Fruit fly (Drosophila melanogaster) whole organism, embryonic: ENCODE results near the gene eco.

Source experiments
- ATbp ChIP-seq: fragments of 200-800 bp; sonication (Bioruptor generic); optimal IDR thresholded peaks from 2 replicates; lab custom pipeline; 2017; ENCODE audit warnings: missing biosample characterization, mild to moderate bottlenecking, missing genetic modification characterization, missing genetic modification reagents
- CG13424 ChIP-seq: fragments of 200-800 bp; sonication (Bioruptor generic); optimal IDR thresholded peaks from 2 replicates; lab custom pipeline; 2019; ENCODE audit warnings: missing biosample characterization, mild to moderate bottlenecking, missing genetic modification characterization, moderate library complexity
- CG13624 ChIP-seq: fragments of 200-800 bp; sonication (Bioruptor generic); optimal IDR thresholded peaks from 2 replicates; lab custom pipeline; 2016; ENCODE audit warnings: missing biosample characterization, missing genetic modification characterization
- CG15011 ChIP-seq: fragments of 200-800 bp; sonication (Bioruptor generic); optimal IDR thresholded peaks from 3 replicates; lab custom pipeline; 2018; ENCODE audit warnings: missing biosample characterization, mild to moderate bottlenecking, missing genetic modification characterization
- CG1603 ChIP-seq: fragments of 200-800 bp; sonication (Bioruptor generic); optimal IDR thresholded peaks from 2 replicates; lab custom pipeline; 2019; ENCODE audit warnings: missing biosample characterization, mild to moderate bottlenecking, missing genetic modification characterization, moderate library complexity
- CG17385 ChIP-seq: fragments of 200-800 bp; sonication (Bioruptor generic); optimal IDR thresholded peaks from 3 replicates; lab custom pipeline; 2018; ENCODE audit warnings: missing biosample characterization, mild to moderate bottlenecking, missing genetic modification characterization
- CG17612 ChIP-seq: fragments of 200-800 bp; sonication (Bioruptor generic); IDR thresholded peaks from 2 replicates; pipeline ENCODE4 v1.3.6; 2022; ENCODE audit warnings: missing biosample characterization, missing genetic modification characterization
- CG1832 ChIP-seq: fragments of 200-800 bp; sonication (Bioruptor generic); optimal IDR thresholded peaks from 2 replicates; lab custom pipeline; 2017; ENCODE audit warnings: missing biosample characterization, mild to moderate bottlenecking, missing genetic modification characterization, inconsistent platforms
- CG18476 ChIP-seq: fragments of 200-800 bp; sonication (Bioruptor generic); optimal IDR thresholded peaks from 2 replicates; lab custom pipeline; 2016; ENCODE audit warnings: missing biosample characterization, mild to moderate bottlenecking, missing genetic modification characterization
- CG2120 ChIP-seq: fragments of 200-800 bp; sonication (Bioruptor generic); optimal IDR thresholded peaks from 3 replicates; lab custom pipeline; 2016; ENCODE audit warnings: missing biosample characterization, missing genetic modification characterization
- CG2199 ChIP-seq: fragments of 200-800 bp; sonication (Bioruptor generic); IDR thresholded peaks from 3 replicates; pipeline ENCODE4 v1.3.6; 2022; ENCODE audit warnings: missing biosample characterization, missing genetic modification characterization
- CG3163 ChIP-seq: fragments of 200-800 bp; sonication (Bioruptor generic); optimal IDR thresholded peaks from 3 replicates; lab custom pipeline; 2016; ENCODE audit warnings: missing biosample characterization, missing genetic modification characterization
- CG32767 ChIP-seq: fragments of 200-800 bp; sonication (Bioruptor generic); IDR thresholded peaks from 2 replicates; pipeline ENCODE4 v1.3.6; 2022; ENCODE audit warnings: missing biosample characterization, missing genetic modification characterization
- CG34376 ChIP-seq: fragments of 200-800 bp; sonication (Bioruptor generic); optimal IDR thresholded peaks from 2 replicates; lab custom pipeline; 2018; ENCODE audit warnings: missing biosample characterization, mild to moderate bottlenecking, missing genetic modification characterization
- CG4424 ChIP-seq: fragments of 200-800 bp; sonication (Bioruptor generic); optimal IDR thresholded peaks from 3 replicates; lab custom pipeline; 2016; ENCODE audit warnings: missing biosample characterization, missing genetic modification characterization
- CG7556 ChIP-seq: fragments of 200-800 bp; sonication (Bioruptor generic); optimal IDR thresholded peaks from 2 replicates; lab custom pipeline; 2017; ENCODE audit warnings: missing biosample characterization, mild to moderate bottlenecking, missing genetic modification characterization
- CG7745 ChIP-seq: fragments of 200-800 bp; sonication (Bioruptor generic); optimal IDR thresholded peaks from 2 replicates; lab custom pipeline; 2018; ENCODE audit warnings: missing biosample characterization, mild to moderate bottlenecking, missing genetic modification characterization, moderate library complexity
- CG7963 ChIP-seq: fragments of 200-800 bp; sonication (Bioruptor generic); IDR thresholded peaks from 3 replicates; pipeline ENCODE4 v1.3.6; 2022; ENCODE audit warnings: missing biosample characterization, missing genetic modification characterization; ENCODE audit not compliant: partially characterized antibody
- CG9437 ChIP-seq: fragments of 200-800 bp; sonication (Bioruptor generic); optimal IDR thresholded peaks from 2 replicates; lab custom pipeline; 2018; ENCODE audit warnings: missing biosample characterization, mild to moderate bottlenecking, missing genetic modification characterization
- Chrac-16 ChIP-seq: fragments of 200-800 bp; sonication (Bioruptor generic); optimal IDR thresholded peaks from 3 replicates; lab custom pipeline; 2016; ENCODE audit warnings: missing biosample characterization, missing genetic modification characterization
- Deaf1 ChIP-seq: fragments of 200-800 bp; optimal IDR thresholded peaks from 3 replicates; lab custom pipeline; 2019; ENCODE audit warnings: missing biosample characterization, mild to moderate bottlenecking, missing genetic modification characterization, moderate library complexity
- Dp ChIP-seq: fragments of 200-800 bp; sonication (Bioruptor generic); optimal IDR thresholded peaks from 2 replicates; lab custom pipeline; 2018; ENCODE audit warnings: missing biosample characterization, mild to moderate bottlenecking, missing genetic modification characterization, moderate library complexity
- Dref ChIP-seq: fragments of 200-800 bp; sonication (Bioruptor generic); IDR thresholded peaks from 2 replicates; pipeline ENCODE4 v1.3.6; 2022; ENCODE audit warnings: missing biosample characterization, missing genetic modification characterization
- Hey ChIP-seq: fragments of 200-800 bp; sonication (Bioruptor generic); optimal IDR thresholded peaks from 3 replicates; lab custom pipeline; 2018; ENCODE audit warnings: missing biosample characterization, mild to moderate bottlenecking, missing genetic modification characterization
- Hsf ChIP-seq: fragments of 200-800 bp; sonication (Bioruptor generic); optimal IDR thresholded peaks from 3 replicates; lab custom pipeline; 2016; ENCODE audit warnings: missing biosample characterization, missing genetic modification characterization
- Tbp ChIP-seq: fragments of >200 bp; optimal IDR thresholded peaks from 2 replicates; lab custom pipeline; 2018; ENCODE audit warnings: missing biosample characterization, missing genetic modification characterization
- ash1 ChIP-seq: fragments of 200-800 bp; sonication (Bioruptor generic); optimal IDR thresholded peaks from 2 replicates; lab custom pipeline; 2018; ENCODE audit warnings: missing biosample characterization, mild to moderate bottlenecking, missing genetic modification characterization
- ato ChIP-seq: fragments of 200-800 bp; sonication (Bioruptor generic); IDR thresholded peaks from 2 replicates; pipeline ENCODE4 v1.3.6; 2022; ENCODE audit warnings: missing biosample characterization, missing genetic modification characterization; ENCODE audit not compliant: partially characterized antibody
- caup ChIP-seq: fragments of 200-800 bp; sonication (Bioruptor generic); optimal IDR thresholded peaks from 3 replicates; lab custom pipeline; 2017; ENCODE audit warnings: missing biosample characterization, mild to moderate bottlenecking, missing genetic modification characterization, moderate library complexity; ENCODE audit not compliant: severe bottlenecking
- croc ChIP-seq: fragments of 200-800 bp; sonication (Bioruptor generic); conservative IDR thresholded peaks from 3 replicates; pipeline ENCODE4 v1.3.6; 2022; ENCODE audit warnings: missing biosample characterization, missing genetic modification characterization
- crol ChIP-seq: fragments of 200-800 bp; sonication (Bioruptor generic); IDR thresholded peaks from 2 replicates; pipeline ENCODE4 v1.3.6; 2022; ENCODE audit warnings: missing biosample characterization, missing genetic modification characterization
- cwo ChIP-seq: fragments of 200-800 bp; sonication (Bioruptor generic); optimal IDR thresholded peaks from 3 replicates; lab custom pipeline; 2017; ENCODE audit warnings: missing biosample characterization, missing genetic modification characterization, mild to moderate bottlenecking, moderate library complexity, missing genetic modification reagents
- ems ChIP-seq: fragments of 200-800 bp; sonication (Bioruptor generic); optimal IDR thresholded peaks from 3 replicates; lab custom pipeline; 2016; ENCODE audit warnings: missing biosample characterization, missing genetic modification characterization
- en ChIP-seq: fragments of 200-800 bp; sonication (Bioruptor generic); optimal IDR thresholded peaks from 2 replicates; lab custom pipeline; 2016; ENCODE audit warnings: missing biosample characterization, missing genetic modification characterization
- ham ChIP-seq: fragments of 200-800 bp; sonication (Bioruptor generic); IDR thresholded peaks from 2 replicates; pipeline ENCODE4 v1.3.6; 2022; ENCODE audit warnings: missing biosample characterization, missing genetic modification characterization
- ken ChIP-seq: fragments of 200-800 bp; sonication (Bioruptor generic); IDR thresholded peaks from 3 replicates; pipeline ENCODE4 v1.3.6; 2022; ENCODE audit warnings: missing biosample characterization, missing genetic modification characterization
- mirr ChIP-seq: fragments of 200-800 bp; sonication (Bioruptor generic); optimal IDR thresholded peaks from 3 replicates; lab custom pipeline; 2018; ENCODE audit warnings: missing biosample characterization, mild to moderate bottlenecking, missing genetic modification characterization
- onecut ChIP-seq: fragments of 200-800 bp; sonication (Bioruptor generic); IDR thresholded peaks from 2 replicates; pipeline ENCODE4 v1.3.6; 2022; ENCODE audit warnings: missing biosample characterization, missing genetic modification characterization
- org-1 ChIP-seq: fragments of 200-800 bp; sonication (Bioruptor generic); optimal IDR thresholded peaks from 2 replicates; lab custom pipeline; 2017; ENCODE audit warnings: missing biosample characterization, missing genetic modification characterization
- prd ChIP-seq, 3 experiments: fragments of >200 bp in 2 of 3; fragments of 200-800 bp in 1 of 3; sonication (Bioruptor generic) in 1 of 3; optimal IDR thresholded peaks in 2 of 3; IDR thresholded peaks in 1 of 3; 2 replicates in 2 of 3; 3 replicates in 1 of 3; pipeline versions ENCODE4 v1.3.6 to Lab custom; 2017 to 2022; ENCODE audit warnings: missing biosample characterization in 1 of 3, missing genetic modification characterization in 1 of 3
- ranshi ChIP-seq: fragments of 200-800 bp; sonication (Bioruptor generic); IDR thresholded peaks from 2 replicates; pipeline ENCODE4 v1.3.6; 2022; ENCODE audit warnings: missing biosample characterization, missing genetic modification characterization
- sc ChIP-seq, 3 experiments: fragments of >200 bp in 2 of 3; fragments of 200-800 bp in 1 of 3; sonication (Bioruptor generic) in 1 of 3; optimal IDR thresholded peaks; 2 replicates in 2 of 3; 3 replicates in 1 of 3; lab custom pipeline; 2017; ENCODE audit warnings: mild to moderate bottlenecking in 1 of 3, missing biosample characterization in 1 of 3, missing genetic modification characterization in 1 of 3, missing genetic modification reagents in 1 of 3
- tin ChIP-seq: fragments of 200-800 bp; sonication (Bioruptor generic); optimal IDR thresholded peaks from 3 replicates; lab custom pipeline; 2016; ENCODE audit warnings: missing biosample characterization, missing genetic modification characterization
- toy ChIP-seq: fragments of 200-800 bp; sonication (Bioruptor generic); IDR thresholded peaks from 2 replicates; pipeline ENCODE4 v1.3.6; 2022; ENCODE audit warnings: missing biosample characterization, missing genetic modification characterization
- trem ChIP-seq: fragments of 200-800 bp; optimal IDR thresholded peaks from 3 replicates; lab custom pipeline; 2019; ENCODE audit warnings: missing biosample characterization, mild to moderate bottlenecking, missing genetic modification characterization, moderate library complexity
- trh ChIP-seq: fragments of 200-800 bp; sonication (Bioruptor generic); optimal IDR thresholded peaks from 2 replicates; lab custom pipeline; 2016; ENCODE audit warnings: missing biosample characterization, missing genetic modification characterization
- usp ChIP-seq: fragments of >200 bp; optimal IDR thresholded peaks from 2 replicates; lab custom pipeline; 2017; ENCODE audit warnings: missing biosample characterization, missing genetic modification characterization
- vvl ChIP-seq: fragments of 200-800 bp; sonication (Bioruptor generic); IDR thresholded peaks from 2 replicates; pipeline ENCODE4 v1.3.6; 2022; ENCODE audit warnings: missing biosample characterization, missing genetic modification characterization
- wor ChIP-seq: fragments of 200-800 bp; sonication (Bioruptor generic); IDR thresholded peaks from 2 replicates; pipeline ENCODE4 v1.3.6; 2022; ENCODE audit warnings: missing biosample characterization, missing genetic modification characterization

eco gene

dm6 chr3L:7381359-7381976 lies 42.3 kb upstream of the eco start, which contains the start of the genes SMSr and smid (continued):
- TF ChIP-seq usp (GFP tag; lab: Kevin White, UChicago) (no peak), CG3163 (GFP tag; lab: Kevin White, UChicago) (peak; percentile 24), Hsf (GFP tag; lab: Kevin White, UChicago) (peak; percentile 68), CG9437 (GFP tag; lab: Kevin White, UChicago) (peak; percentile 45), CG18476 (peak; percentile 6), ranshi (GFP tag; lab: Robert Waterston, UW) (0 out of 2 replicates have a peak, but pooled peaks have one; percentile 32), CG7745 (tag; lab: Kevin White, UChicago) (no peak), CG32767 (GFP tag; lab: Robert Waterston, UW) (peak; percentile 18; the same call in 1 of the 2 replicates), CG4424 (GFP tag; lab: Kevin White, UChicago) (peak; percentile 42), wor (GFP tag; lab: Robert Waterston, UW) (no peak), caup (GFP tag; lab: Kevin White, UChicago) (no peak), Dref (peak; percentile 78), CG2120 (GFP tag; lab: Kevin White, UChicago) (peak; percentile 82), CG7963 (GFP tag; lab: Robert Waterston, UW) (peak; percentile 62; the same call in 2 of the 3 replicates), trem (peak; percentile 85), ato (GFP tag; lab: Robert Waterston, UW) (peak; percentile 65), CG17612 (GFP tag; lab: Robert Waterston, UW) (no peak), CG7556 (GFP tag; lab: Kevin White, UChicago) (peak; percentile 44), ken (GFP tag; lab: Robert Waterston, UW) (0 out of 3 replicates have a peak, but pooled peaks have one; percentile 55), prd (optimal IDR thresholded peaks at IDR 0.05; lab: Kevin White, UChicago) (no peak), prd (GFP tag; IDR thresholded peaks at IDR 0.05; lab: Robert Waterston, UW) (peak; percentile 63; the same call in 2 of the 3 replicates), CG13424 (tag; lab: Kevin White, UChicago) (peak; percentile 59), trh (GFP tag; lab: Kevin White, UChicago) (no peak), onecut (GFP tag; lab: Robert Waterston, UW) (no peak), Hey (tag; lab: Kevin White, UChicago) (no peak), croc (GFP tag; lab: Robert Waterston, UW) (no peak; the same call in 2 of the 3 replicates), Dp (peak; percentile 20), ash1 (no peak), CG13624 (GFP tag; lab: Kevin White, UChicago) (peak; percentile 43), org-1 (GFP tag; lab: Kevin White, UChicago) (peak; percentile 4), Deaf1 (peak; percentile 72), CG2199 (GFP tag; lab: Robert Waterston, UW) (no peak), mirr (GFP tag; lab: Kevin White, UChicago) (peak; percentile 19), ham (GFP tag; lab: Robert Waterston, UW) (no peak), ems (peak; percentile 7), tin (GFP tag; lab: Kevin White, UChicago) (peak; percentile 51), crol (GFP tag; lab: Robert Waterston, UW) (no peak), CG1832 (GFP tag; lab: Kevin White, UChicago) (peak; percentile 80), CG17385 (GFP tag; lab: Kevin White, UChicago) (no peak), Chrac-16 (GFP tag; lab: Kevin White, UChicago) (peak; percentile 54), ATbp (GFP tag; lab: Kevin White, UChicago) (no peak), en (GFP tag; lab: Kevin White, UChicago) (no peak), CG34376 (GFP tag; lab: Kevin White, UChicago) (peak; percentile 57), Tbp (GFP tag; lab: Kevin White, UChicago) (no peak), CG15011 (GFP tag; lab: Kevin White, UChicago) (peak; percentile 20), toy (GFP tag; lab: Robert Waterston, UW) (no peak), sc (optimal IDR thresholded peaks at IDR 0.05; lab: Kevin White, UChicago) (no peak), sc (GFP tag; optimal IDR thresholded peaks at IDR 0.05; lab: Kevin White, UChicago) (peak; percentile 31), vvl (GFP tag; lab: Robert Waterston, UW) (peak; percentile 23; the same call in 1 of the 2 replicates), cwo (peak; percentile 26), CG1603 (tag; lab: Kevin White, UChicago) (peak; percentile 30)
